Worm (Caenorhabditis elegans) whole organism, L2 larva: ENCODE data around the gene sru-31.

Source experiments
- C34F6.9 ChIP-seq: fragments of 150-350 bp; optimal IDR thresholded peaks from 2 replicates; lab custom pipeline; 2014; ENCODE audit warnings: missing biosample characterization, missing genetic modification characterization
- R02D3.7 ChIP-seq: fragments of 150-350 bp; optimal IDR thresholded peaks from 2 replicates; lab custom pipeline; 2014; ENCODE audit warnings: missing biosample characterization, missing genetic modification characterization
- alr-1 ChIP-seq: fragments of 150-350 bp; optimal IDR thresholded peaks from 2 replicates; lab custom pipeline; 2014; ENCODE audit warnings: missing biosample characterization, missing genetic modification characterization
- aly-2 ChIP-seq: fragments of 150-350 bp; optimal IDR thresholded peaks from 2 replicates; lab custom pipeline; 2014; ENCODE audit warnings: missing biosample characterization, missing genetic modification characterization
- ceh-16 ChIP-seq: fragments of 150-350 bp; optimal IDR thresholded peaks from 2 replicates; lab custom pipeline; 2014; ENCODE audit warnings: missing biosample characterization, missing genetic modification characterization
- crh-2 ChIP-seq: sonication (generic microtip); optimal IDR thresholded peaks from 2 replicates; lab custom pipeline; 2017; ENCODE audit warnings: missing biosample characterization, missing genetic modification characterization
- dmd-4 ChIP-seq: sonication (generic microtip); optimal IDR thresholded peaks from 2 replicates; lab custom pipeline; 2017; ENCODE audit warnings: missing biosample characterization, missing genetic modification characterization
- egl-27 ChIP-seq: sonication (generic microtip); optimal IDR thresholded peaks from 3 replicates; lab custom pipeline; 2017; ENCODE audit warnings: missing biosample characterization, missing genetic modification reagents, missing genetic modification characterization
- elt-1 ChIP-seq: fragments of 150-350 bp; optimal IDR thresholded peaks from 2 replicates; lab custom pipeline; 2014; ENCODE audit warnings: missing biosample characterization, missing genetic modification characterization
- elt-3 ChIP-seq: sonication (generic microtip); optimal IDR thresholded peaks from 2 replicates; lab custom pipeline; 2017; ENCODE audit warnings: missing biosample characterization, missing genetic modification characterization
- fos-1 ChIP-seq: fragments of 150-350 bp; optimal IDR thresholded peaks from 2 replicates; lab custom pipeline; 2014; ENCODE audit warnings: missing biosample characterization, missing genetic modification characterization
- lin-11 ChIP-seq: fragments of 150-350 bp; sonication (generic microtip); optimal IDR thresholded peaks from 2 replicates; lab custom pipeline; 2014; ENCODE audit warnings: missing biosample characterization, missing genetic modification characterization, inconsistent platforms, mixed read lengths
- lin-13 ChIP-seq: fragments of 150-350 bp; optimal IDR thresholded peaks from 2 replicates; lab custom pipeline; 2014; ENCODE audit warnings: missing biosample characterization, missing genetic modification reagents, missing genetic modification characterization
- lin-39 ChIP-seq: fragments of 150-350 bp; optimal IDR thresholded peaks from 2 replicates; lab custom pipeline; 2014; ENCODE audit warnings: missing biosample characterization, missing genetic modification reagents, missing genetic modification characterization
- mab-5 ChIP-seq: fragments of 150-350 bp; optimal IDR thresholded peaks from 2 replicates; lab custom pipeline; 2014; ENCODE audit warnings: missing biosample characterization, missing genetic modification characterization
- mbf-1 ChIP-seq: sonication (generic microtip); optimal IDR thresholded peaks from 2 replicates; lab custom pipeline; 2017; ENCODE audit warnings: missing biosample characterization, missing genetic modification characterization
- nhr-11 ChIP-seq: fragments of 150-350 bp; optimal IDR thresholded peaks from 2 replicates; lab custom pipeline; 2014; ENCODE audit warnings: missing biosample characterization, missing genetic modification characterization
- nhr-12 ChIP-seq: fragments of 150-350 bp; optimal IDR thresholded peaks from 2 replicates; lab custom pipeline; 2014; ENCODE audit warnings: missing biosample characterization, missing genetic modification characterization
- nhr-129 ChIP-seq: fragments of 150-350 bp; optimal IDR thresholded peaks from 2 replicates; lab custom pipeline; 2014; ENCODE audit warnings: missing biosample characterization, missing genetic modification characterization
- nhr-21 ChIP-seq: fragments of 150-350 bp; optimal IDR thresholded peaks from 2 replicates; lab custom pipeline; 2014; ENCODE audit warnings: missing biosample characterization, missing genetic modification characterization
- nhr-237 ChIP-seq: fragments of 150-350 bp; optimal IDR thresholded peaks from 2 replicates; lab custom pipeline; 2014; ENCODE audit warnings: missing biosample characterization, missing genetic modification characterization
- nhr-6 ChIP-seq: fragments of 150-350 bp; optimal IDR thresholded peaks from 2 replicates; lab custom pipeline; 2014; ENCODE audit warnings: missing biosample characterization, missing genetic modification characterization
- nhr-77 ChIP-seq: fragments of 150-350 bp; optimal IDR thresholded peaks from 2 replicates; lab custom pipeline; 2014; ENCODE audit warnings: missing biosample characterization, missing genetic modification characterization
- sem-4 ChIP-seq: fragments of 150-350 bp; optimal IDR thresholded peaks from 2 replicates; lab custom pipeline; 2014; ENCODE audit warnings: missing biosample characterization, missing genetic modification reagents, missing genetic modification characterization
- sma-3 ChIP-seq: sonication (generic microtip); optimal IDR thresholded peaks from 2 replicates; lab custom pipeline; 2016; ENCODE audit warnings: missing genetic modification reagents, missing genetic modification characterization, missing compliant biosample characterization
- sma-9 ChIP-seq, 2 experiments: fragments of 150-350 bp in 1 of 2; sonication (generic microtip) in 1 of 2; optimal IDR thresholded peaks; 2 replicates each; lab custom pipeline; 2014 to 2016; ENCODE audit warnings: missing genetic modification characterization in 2 of 2, mild to moderate bottlenecking in 1 of 2, missing biosample characterization in 1 of 2, missing compliant biosample characterization in 1 of 2, missing genetic modification reagents in 1 of 2, moderate library complexity in 1 of 2
- snpc-4 ChIP-seq: fragments of 150-350 bp; optimal IDR thresholded peaks from 2 replicates; lab custom pipeline; 2014; ENCODE audit warnings: missing biosample characterization, missing genetic modification characterization
- unc-39 ChIP-seq: fragments of 150-350 bp; optimal IDR thresholded peaks from 2 replicates; lab custom pipeline; 2014; ENCODE audit warnings: missing biosample characterization, missing genetic modification characterization
- unc-55 ChIP-seq: fragments of 150-350 bp; sonication (generic microtip); optimal IDR thresholded peaks from 3 replicates; lab custom pipeline; 2014; ENCODE audit warnings: missing biosample characterization, missing genetic modification reagents, missing genetic modification characterization
- unc-62 ChIP-seq: fragments of 150-350 bp; optimal IDR thresholded peaks from 2 replicates; lab custom pipeline; 2014; ENCODE audit warnings: missing biosample characterization, missing genetic modification reagents, missing genetic modification characterization
- ztf-11 ChIP-seq: sonication (generic microtip); optimal IDR thresholded peaks from 2 replicates; lab custom pipeline; 2017; ENCODE audit warnings: missing biosample characterization, missing genetic modification characterization
- ztf-4 ChIP-seq: fragments of 150-350 bp; optimal IDR thresholded peaks from 2 replicates; lab custom pipeline; 2014; ENCODE audit warnings: missing biosample characterization, missing genetic modification characterization

Gene sru-31

DNA sequence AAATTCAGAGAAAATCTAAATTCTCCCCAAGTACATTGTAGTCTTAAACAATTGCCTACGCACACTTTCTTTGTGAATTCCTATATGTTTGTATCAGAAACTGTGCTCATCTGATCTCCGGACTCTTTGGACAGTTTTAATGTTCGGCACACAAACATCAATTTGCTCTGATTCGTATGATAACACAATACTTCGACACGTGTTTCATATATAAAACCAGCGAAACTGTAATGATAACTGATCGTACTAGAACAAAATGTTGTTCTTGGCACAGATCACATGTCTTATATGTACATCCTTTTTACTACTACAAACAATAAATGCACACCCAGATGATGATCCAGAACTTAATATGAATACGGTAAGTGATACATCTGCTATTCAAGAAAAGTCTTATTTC, 25.2 kb upstream of the sru-31 start, which contains the start of gene lipl-2:
lipl-2 (plus strand) TSS at position 236 of the 400 bp plus-strand sequence.
- TF ChIP-seq nhr-21 (no peak), fos-1 (tag; lab: Kevin White, UChicago) (peak; percentile 26), mab-5 (tag; lab: Kevin White, UChicago) (no peak), R02D3.7 (tag; lab: Kevin White, UChicago) (no peak), nhr-77 (tag; lab: Kevin White, UChicago) (no peak), lin-39 (tag; lab: Kevin White, UChicago) (no peak), egl-27 (tag; lab: Kevin White, UChicago) (no peak), crh-2 (tag; lab: Kevin White, UChicago) (peak; percentile 25), unc-55 (GFP tag; lab: Kevin White, UChicago) (no peak), sem-4 (tag; lab: Kevin White, UChicago) (no peak), sma-9 (GFP tag; optimal IDR thresholded peaks at IDR 0.05; lab: Kevin White, UChicago) (peak; percentile 31), sma-9 (tag; optimal IDR thresholded peaks at IDR 0.05; lab: Kevin White, UChicago) (no peak), ztf-4 (tag; lab: Kevin White, UChicago) (no peak), lin-11 (tag; lab: Kevin White, UChicago) (no peak), lin-13 (GFP tag; lab: Kevin White, UChicago) (no peak), unc-39 (tag; lab: Kevin White, UChicago) (no peak)

ce11 chrV:9794997-9795396, 21.5 kb upstream of the sru-31 start:
- TF ChIP-seq alr-1 (tag; lab: Kevin White, UChicago), result no peak
- peak; percentile 9 for TF ChIP-seq sma-9 (GFP tag; optimal IDR thresholded peaks at IDR 0.05; lab: Kevin White, UChicago)
- no peak for TF ChIP-seq sma-9 (tag; optimal IDR thresholded peaks at IDR 0.05; lab: Kevin White, UChicago)
- no peak for TF ChIP-seq nhr-21

DNA sequence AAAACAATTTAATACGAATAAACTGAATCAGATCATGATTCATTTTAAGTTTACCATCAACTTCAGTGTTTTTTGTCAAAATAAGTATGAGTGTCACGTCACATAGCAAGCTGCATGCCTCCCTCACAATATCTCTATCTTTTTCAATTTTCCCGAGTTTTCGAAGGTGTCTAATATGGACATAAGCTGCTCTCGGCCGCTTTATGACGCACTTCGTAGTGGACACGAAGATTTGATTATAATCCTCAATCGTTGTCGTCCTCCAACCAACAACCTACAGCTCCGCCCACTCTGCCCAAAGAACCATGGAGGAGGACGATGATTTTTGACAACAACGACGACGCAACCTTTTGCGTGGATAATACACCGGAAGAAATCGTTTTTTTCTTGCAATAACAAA, 20.5 kb upstream of the sru-31 start:
- TF ChIP-seq lin-11 (tag; lab: Kevin White, UChicago), result peak; percentile 20
- no peak for TF ChIP-seq alr-1 (tag; lab: Kevin White, UChicago)

DNA sequence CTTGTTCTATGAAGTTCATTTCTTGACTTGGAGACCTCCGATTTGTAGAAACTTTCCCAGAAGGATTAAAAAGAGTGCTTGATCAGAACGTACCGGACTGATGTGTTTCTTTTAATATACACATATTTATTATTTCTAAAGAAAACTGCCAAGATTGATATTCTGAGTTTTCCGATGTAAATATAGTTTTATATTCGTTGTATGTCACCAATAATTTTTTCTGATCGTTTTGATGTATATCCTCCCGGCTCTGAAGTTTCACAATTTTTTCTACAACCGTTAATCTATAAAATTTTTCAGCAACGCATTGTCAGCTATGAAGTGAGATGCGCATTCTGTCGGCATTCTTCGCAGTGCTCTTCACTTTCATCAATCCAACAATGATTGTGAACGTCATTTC, 19.9 kb upstream of the sru-31 start, which contains the start of gene F46B6.9:
F46B6.9 (plus strand) TSS at position 301 of the 400 bp plus-strand sequence.
- no peak for TF ChIP-seq snpc-4 (tag; lab: Kevin White, UChicago)
- no peak for TF ChIP-seq elt-1 (tag; lab: Kevin White, UChicago)
- no peak for TF ChIP-seq C34F6.9 (tag; lab: Kevin White, UChicago)
- TF ChIP-seq ztf-11 (tag; lab: Kevin White, UChicago), result no peak
- no peak for TF ChIP-seq nhr-12 (tag; lab: Kevin White, UChicago)
- TF ChIP-seq nhr-129, result no peak
- no peak for TF ChIP-seq nhr-11 (tag; lab: Kevin White, UChicago)
- no peak for TF ChIP-seq ceh-16
- no peak for TF ChIP-seq mbf-1 (tag; lab: Kevin White, UChicago)
- TF ChIP-seq dmd-4 (tag; lab: Kevin White, UChicago), result no peak
- TF ChIP-seq nhr-237, result no peak
- no peak for TF ChIP-seq sma-3 (GFP tag; lab: Kevin White, UChicago)
- TF ChIP-seq sem-4 (tag; lab: Kevin White, UChicago), result no peak
- no peak for TF ChIP-seq nhr-6 (tag; lab: Kevin White, UChicago)
- TF ChIP-seq aly-2, result no peak

- TF ChIP-seq crh-2 (tag; lab: Kevin White, UChicago), result no peak
Observed at ce11 chrV:9798212-9798611, 18.3 kb upstream of the sru-31 start.

ce11 chrV:9799076-9799475, 17.4 kb upstream of the sru-31 start, which contains the start of gene F46B6.13:
F46B6.13 (minus strand) TSS chrV:9799176.
- TF ChIP-seq mab-5 (tag; lab: Kevin White, UChicago) (no peak), nhr-12 (tag; lab: Kevin White, UChicago) (no peak), R02D3.7 (tag; lab: Kevin White, UChicago) (no peak), nhr-237 (no peak), C34F6.9 (tag; lab: Kevin White, UChicago) (no peak), unc-62 (GFP tag; lab: Kevin White, UChicago) (no peak), alr-1 (tag; lab: Kevin White, UChicago) (no peak), elt-3 (tag; lab: Kevin White, UChicago) (no peak), ztf-11 (tag; lab: Kevin White, UChicago) (no peak), unc-39 (tag; lab: Kevin White, UChicago) (no peak)
- TF ChIP-seq, all 48 proteins: peak for 0
